Fruit fly (Drosophila melanogaster): ENCODE measurements around the gene CG1113.

The CG1113 gene

DNA sequence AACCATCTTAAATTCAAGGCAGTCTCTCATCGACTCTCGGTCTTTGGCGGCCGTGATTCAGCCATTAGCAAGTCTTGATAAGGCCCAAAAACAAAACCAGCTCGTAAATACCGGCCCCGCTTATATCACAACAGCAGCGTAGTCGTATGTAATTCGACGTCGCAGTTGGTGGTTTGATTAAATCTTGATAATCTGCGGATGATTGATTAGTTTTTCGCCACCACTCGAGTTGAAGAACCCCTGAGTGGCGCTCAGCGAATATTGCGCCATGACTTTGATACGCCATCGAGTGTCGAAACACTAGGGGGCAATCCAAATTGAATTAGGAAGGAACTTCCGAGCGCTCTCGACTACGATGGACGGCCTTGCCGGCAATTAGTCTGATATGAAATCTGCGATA, 25.7 kb downstream of the CG1113 start (continued):
- TF ChIP-seq CG1647 (GFP tag; optimal IDR thresholded peaks at IDR 0.05) (no peak), Dfd (GFP tag; optimal IDR thresholded peaks at IDR 0.05) (no peak), ewg (GFP tag; optimal IDR thresholded peaks at IDR 0.05) (no peak), CG4424 (GFP tag; optimal IDR thresholded peaks at IDR 0.05) (no peak), CG6791 (GFP tag; IDR thresholded peaks at IDR 0.05; ENCODE audit: partially characterized antibody) (no peak), p53 (GFP tag; optimal IDR thresholded peaks at IDR 0.05) (no peak), CG9817 (tag; optimal IDR thresholded peaks at IDR 0.05) (no peak), CG18262 (tag; optimal IDR thresholded peaks at IDR 0.05) (no peak), CG11456 (GFP tag; IDR thresholded peaks at IDR 0.05) (no peak), gem (tag; optimal IDR thresholded peaks at IDR 0.05) (no peak), sna (GFP tag; IDR thresholded peaks at IDR 0.05; ENCODE audit: partially characterized antibody) (no peak), Hey (tag; optimal IDR thresholded peaks at IDR 0.05) (peak; percentile 27), CG7372 (GFP tag; IDR thresholded peaks at IDR 0.05) (no peak), ci (GFP tag; IDR thresholded peaks at IDR 0.05) (no peak), Xrp1 (GFP tag; IDR thresholded peaks at IDR 0.05) (no peak), CG17568 (GFP tag; optimal IDR thresholded peaks at IDR 0.05) (no peak), CG33557 (GFP tag; optimal IDR thresholded peaks at IDR 0.05) (no peak), CG12155 (GFP tag; optimal IDR thresholded peaks at IDR 0.05) (no peak), CG7963 (GFP tag; IDR thresholded peaks at IDR 0.05; ENCODE audit: partially characterized antibody) (no peak), CG31441 (GFP tag; IDR thresholded peaks at IDR 0.05) (no peak), salm (tag; optimal IDR thresholded peaks at IDR 0.05) (no peak), ftz-f1 (GFP tag; optimal IDR thresholded peaks at IDR 0.05) (peak; percentile 44), CG33213 (GFP tag; optimal IDR thresholded peaks at IDR 0.05) (no peak), sug (tag; optimal IDR thresholded peaks at IDR 0.05) (peak; percentile 99), CG3847 (GFP tag; IDR thresholded peaks at IDR 0.05) (no peak), CG8765 (GFP tag; IDR thresholded peaks at IDR 0.05) (no peak), CG4820 (GFP tag; optimal IDR thresholded peaks at IDR 0.05) (no peak), CG15696 (tag; optimal IDR thresholded peaks at IDR 0.05) (no peak), Trl (optimal IDR thresholded peaks at IDR 0.05) (no peak), Trl (GFP tag; optimal IDR thresholded peaks at IDR 0.05) (no peak), lab (GFP tag; optimal IDR thresholded peaks at IDR 0.05) (peak; percentile 81), nerfin-1 (tag; optimal IDR thresholded peaks at IDR 0.05) (no peak), CG7556 (GFP tag; optimal IDR thresholded peaks at IDR 0.05) (no peak), Neu2 (GFP tag; optimal IDR thresholded peaks at IDR 0.05; ENCODE audit: borderline replicate concordance) (no peak), vnd (GFP tag; IDR thresholded peaks at IDR 0.05; ENCODE audit: partially characterized antibody) (no peak), CG9876 (GFP tag; optimal IDR thresholded peaks at IDR 0.05) (no peak), Stat92E (GFP tag; optimal IDR thresholded peaks at IDR 0.05) (no peak), peb (GFP tag; IDR thresholded peaks at IDR 0.05) (no peak), Dll (GFP tag; IDR thresholded peaks at IDR 0.05; ENCODE audit: partially characterized antibody) (no peak), cwo (GFP tag; optimal IDR thresholded peaks at IDR 0.05) (peak; percentile 17)

DNA sequence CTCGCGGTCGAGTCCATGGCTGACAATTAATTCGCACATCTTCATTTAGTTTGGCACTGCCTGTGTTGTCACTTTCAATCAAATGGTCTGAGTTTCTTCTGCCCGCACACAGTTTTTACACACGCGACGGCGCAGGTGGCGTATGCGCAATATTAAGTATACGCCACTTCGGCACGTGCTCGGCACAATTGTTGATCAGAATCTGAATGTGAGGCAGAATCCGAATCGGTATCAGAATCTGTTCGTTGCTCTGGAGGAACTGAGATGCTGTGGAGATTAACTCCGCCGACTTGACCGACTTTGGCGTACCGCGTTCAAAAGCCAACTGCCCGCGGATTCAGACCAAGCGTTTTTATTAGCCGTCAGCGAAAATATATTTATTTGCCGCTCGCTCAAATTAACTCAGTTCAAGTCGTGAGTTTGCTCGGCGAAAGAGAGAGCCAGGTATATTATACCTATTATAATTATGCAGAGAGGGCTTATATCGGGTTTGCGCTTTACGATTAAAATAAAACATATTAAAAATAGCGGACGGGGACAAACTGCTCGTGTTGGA, 26.7 kb downstream of the CG1113 start:
- TF ChIP-seq CG13894 (tag; optimal IDR thresholded peaks at IDR 0.05) (peak; percentile 32), CG10979 (tag; optimal IDR thresholded peaks at IDR 0.05) (peak; percentile 11), unc-4 (GFP tag; IDR thresholded peaks at IDR 0.05; ENCODE audit: partially characterized antibody) (0 out of 2 replicates have a peak, but pooled peaks have one; percentile 13), eyg (GFP tag; optimal IDR thresholded peaks at IDR 0.05) (no peak), E2f1 (GFP tag; IDR thresholded peaks at IDR 0.05) (no peak), amos (GFP tag; IDR thresholded peaks at IDR 0.05; ENCODE audit: partially characterized antibody) (peak; percentile 37; the same call in 1 of the 2 replicates), Xbp1 (GFP tag; optimal IDR thresholded peaks at IDR 0.05) (no peak), Trl (optimal IDR thresholded peaks at IDR 0.05) (peak in 1 of 2 experiments; percentile 8), Trl (GFP tag; optimal IDR thresholded peaks at IDR 0.05) (no peak), cwo (GFP tag; optimal IDR thresholded peaks at IDR 0.05) (peak; percentile 89), CG7372 (GFP tag; IDR thresholded peaks at IDR 0.05) (peak; percentile 94), Med (GFP tag) (peak; percentile 62), chm (GFP tag; IDR thresholded peaks at IDR 0.05) (0 out of 2 replicates have a peak, but pooled peaks have one; percentile 13), chinmo (GFP tag; IDR thresholded peaks at IDR 0.05; ENCODE audit: partially characterized antibody) (peak; percentile 72; the same call in 1 of the 4 replicates)

Data from whole organism, embryonic.